Worm (Caenorhabditis elegans) whole organism, L1 larva: ENCODE measurements around the gene C40H1.8.

Experiments used
- ama-1 ChIP-seq: fragments of 150-350 bp; optimal IDR thresholded peaks from 2 replicates; lab custom pipeline; 2014
- jun-1 ChIP-seq: fragments of 150-350 bp; optimal IDR thresholded peaks from 2 replicates; lab custom pipeline; 2014; ENCODE audit warnings: missing biosample characterization, missing genetic modification reagents, missing genetic modification characterization

ce11 chrIII:9288540-9288939, 26.0 kb upstream of the C40H1.8 start:
- TF ChIP-seq ama-1 (lab: Kevin White, UChicago) (no peak), jun-1 (tag; lab: Kevin White, UChicago) (no peak)
